Fruit fly (Drosophila melanogaster) whole organism, prepupa: Measurements from ENCODE around the gene CG4000.

Experiments
- CG11294 ChIP-seq: fragments of 200-800 bp; sonication (Bioruptor generic); IDR thresholded peaks from 2 replicates; pipeline ENCODE4 v1.3.6; 2022; ENCODE audit warnings: missing biosample characterization, missing genetic modification characterization
- CG11762 ChIP-seq: fragments of 200-800 bp; sonication (Bioruptor generic); optimal IDR thresholded peaks from 3 replicates; lab custom pipeline; 2016; ENCODE audit warnings: missing biosample characterization, missing genetic modification characterization; ENCODE audit not compliant: insufficient read depth
- CG11902 ChIP-seq: fragments of 200-800 bp; sonication (Bioruptor generic); optimal IDR thresholded peaks from 3 replicates; lab custom pipeline; 2016; ENCODE audit warnings: missing biosample characterization, missing genetic modification characterization
- CG15336 ChIP-seq: fragments of 200-800 bp; sonication (Bioruptor generic); IDR thresholded peaks from 2 replicates; pipeline ENCODE4 v1.3.6; 2022; ENCODE audit warnings: missing biosample characterization, missing genetic modification characterization
- CG1621 ChIP-seq: fragments of 200-800 bp; sonication (Bioruptor generic); optimal IDR thresholded peaks from 3 replicates; lab custom pipeline; 2018; ENCODE audit warnings: missing biosample characterization, mild to moderate bottlenecking, missing genetic modification characterization
- CG16779 ChIP-seq: fragments of 200-800 bp; sonication (Bioruptor generic); optimal IDR thresholded peaks from 3 replicates; lab custom pipeline; 2017; ENCODE audit warnings: missing biosample characterization, mild to moderate bottlenecking, missing genetic modification characterization
- CG3032 ChIP-seq: fragments of 200-800 bp; optimal IDR thresholded peaks from 2 replicates; lab custom pipeline; 2019; ENCODE audit warnings: missing biosample characterization, mild to moderate bottlenecking, missing genetic modification characterization, moderate library complexity
- CG31627 ChIP-seq: fragments of 200-800 bp; sonication (Bioruptor generic); optimal IDR thresholded peaks from 3 replicates; lab custom pipeline; 2016; ENCODE audit warnings: missing biosample characterization, missing genetic modification characterization
- CG6163 ChIP-seq: fragments of 200-800 bp; sonication (Bioruptor generic); IDR thresholded peaks from 3 replicates; pipeline ENCODE4 v1.3.6; 2022; ENCODE audit warnings: missing biosample characterization, missing genetic modification characterization
- CG6792 ChIP-seq: fragments of 200-800 bp; sonication (Bioruptor generic); optimal IDR thresholded peaks from 3 replicates; lab custom pipeline; 2016; ENCODE audit warnings: missing biosample characterization, missing genetic modification characterization
- CG7368 ChIP-seq: fragments of 200-800 bp; sonication (Bioruptor generic); optimal IDR thresholded peaks from 3 replicates; lab custom pipeline; 2016; ENCODE audit warnings: missing biosample characterization, missing genetic modification characterization
- CG8119 ChIP-seq: fragments of 200-800 bp; sonication (Bioruptor generic); IDR thresholded peaks from 3 replicates; pipeline ENCODE4 v1.3.6; 2022; ENCODE audit warnings: missing biosample characterization, missing genetic modification characterization
- CG8319 ChIP-seq: fragments of 200-800 bp; sonication (Bioruptor generic); optimal IDR thresholded peaks from 3 replicates; lab custom pipeline; 2016; ENCODE audit warnings: missing biosample characterization, missing genetic modification characterization
- CG8632 ChIP-seq: fragments of 200-800 bp; sonication (Bioruptor generic); optimal IDR thresholded peaks from 3 replicates; lab custom pipeline; 2016; ENCODE audit warnings: missing biosample characterization, missing genetic modification characterization
- CG9139 ChIP-seq: fragments of 200-800 bp; sonication (Bioruptor generic); optimal IDR thresholded peaks from 3 replicates; lab custom pipeline; 2017; ENCODE audit warnings: missing biosample characterization, mild to moderate bottlenecking, missing genetic modification characterization
- Eip75B ChIP-seq: fragments of 200-800 bp; sonication (Bioruptor generic); optimal IDR thresholded peaks from 3 replicates; lab custom pipeline; 2016; ENCODE audit warnings: missing biosample characterization, missing genetic modification characterization
- Eip78C ChIP-seq: fragments of 200-800 bp; sonication (Bioruptor generic); peaks from one replicate; lab custom pipeline; 2016; ENCODE audit warnings: missing biosample characterization, missing genetic modification characterization
- Ets21C ChIP-seq: fragments of 200-800 bp; sonication (Bioruptor generic); optimal IDR thresholded peaks from 3 replicates; lab custom pipeline; 2016; ENCODE audit warnings: missing biosample characterization, missing genetic modification characterization
- Ets96B ChIP-seq: fragments of 200-800 bp; optimal IDR thresholded peaks from 2 replicates; lab custom pipeline; 2019; ENCODE audit warnings: missing biosample characterization, mild to moderate bottlenecking, missing genetic modification characterization, moderate library complexity
- Gug ChIP-seq: fragments of 200-800 bp; sonication (Bioruptor generic); IDR thresholded peaks from 2 replicates; pipeline ENCODE4 v1.3.6; 2022; ENCODE audit warnings: missing biosample characterization, missing genetic modification characterization
- Hr39 ChIP-seq: fragments of 200-800 bp; sonication (Bioruptor generic); optimal IDR thresholded peaks from 2 replicates; lab custom pipeline; 2016; ENCODE audit warnings: missing biosample characterization, missing genetic modification characterization
- Hr4 ChIP-seq: fragments of 200-800 bp; sonication (Bioruptor generic); optimal IDR thresholded peaks from 3 replicates; lab custom pipeline; 2016; ENCODE audit warnings: missing biosample characterization, missing genetic modification characterization
- Lpt ChIP-seq: fragments of 200-800 bp; sonication (Bioruptor generic); optimal IDR thresholded peaks from 3 replicates; lab custom pipeline; 2016; ENCODE audit warnings: missing biosample characterization, missing genetic modification characterization
- Met ChIP-seq: fragments of 200-800 bp; sonication (Bioruptor generic); optimal IDR thresholded peaks from 3 replicates; lab custom pipeline; 2016; ENCODE audit warnings: missing biosample characterization, missing genetic modification characterization
- OdsH ChIP-seq: fragments of 200-800 bp; sonication (Bioruptor generic); optimal IDR thresholded peaks from 3 replicates; lab custom pipeline; 2016; ENCODE audit warnings: missing biosample characterization, missing genetic modification characterization
- Sox102F ChIP-seq: fragments of 200-800 bp; sonication (Bioruptor generic); optimal IDR thresholded peaks from 2 replicates; lab custom pipeline; 2016; ENCODE audit warnings: missing biosample characterization, mild to moderate bottlenecking, missing genetic modification characterization
- Sox14 ChIP-seq: fragments of 200-800 bp; sonication (Bioruptor generic); optimal IDR thresholded peaks from 3 replicates; lab custom pipeline; 2016; ENCODE audit warnings: missing biosample characterization, missing genetic modification characterization
- Sox15 ChIP-seq: fragments of 200-800 bp; sonication (Bioruptor generic); optimal IDR thresholded peaks from 3 replicates; lab custom pipeline; 2016; ENCODE audit warnings: missing biosample characterization, missing genetic modification characterization
- achi ChIP-seq: fragments of 200-800 bp; sonication (Bioruptor generic); optimal IDR thresholded peaks from 3 replicates; lab custom pipeline; 2016; ENCODE audit warnings: missing biosample characterization, missing genetic modification characterization
- acj6 ChIP-seq: fragments of 200-800 bp; sonication (Bioruptor generic); optimal IDR thresholded peaks from 3 replicates; lab custom pipeline; 2016; ENCODE audit warnings: missing biosample characterization, missing genetic modification characterization
- cyc ChIP-seq: fragments of 200-800 bp; sonication (Bioruptor generic); optimal IDR thresholded peaks from 3 replicates; lab custom pipeline; 2016; ENCODE audit warnings: missing biosample characterization, missing genetic modification characterization
- dac ChIP-seq: fragments of 200-800 bp; sonication (Bioruptor generic); optimal IDR thresholded peaks from 2 replicates; lab custom pipeline; 2017; ENCODE audit warnings: missing biosample characterization, mild to moderate bottlenecking, missing genetic modification characterization
- dsx ChIP-seq: fragments of 200-800 bp; optimal IDR thresholded peaks from 3 replicates; lab custom pipeline; 2019; ENCODE audit warnings: missing biosample characterization, mild to moderate bottlenecking, missing genetic modification characterization, moderate library complexity; ENCODE audit not compliant: poor library complexity, severe bottlenecking
- eg ChIP-seq: fragments of 200-800 bp; sonication (Bioruptor generic); IDR thresholded peaks from 3 replicates; pipeline ENCODE4 v1.3.6; 2022; ENCODE audit warnings: missing biosample characterization, missing genetic modification characterization
- esn ChIP-seq: fragments of 200-800 bp; sonication (Bioruptor generic); optimal IDR thresholded peaks from 2 replicates; lab custom pipeline; 2016; ENCODE audit warnings: missing biosample characterization, mild to moderate bottlenecking, missing genetic modification characterization, moderate library complexity
- fd59A ChIP-seq: fragments of 200-800 bp; sonication (Bioruptor generic); optimal IDR thresholded peaks from 2 replicates; lab custom pipeline; 2017; ENCODE audit warnings: missing biosample characterization, mild to moderate bottlenecking, missing genetic modification characterization, missing genetic modification reagents
- fd85E ChIP-seq: fragments of 200-800 bp; sonication (Bioruptor generic); optimal IDR thresholded peaks from 3 replicates; lab custom pipeline; 2016; ENCODE audit warnings: missing biosample characterization, missing genetic modification characterization
- lz ChIP-seq: fragments of 200-800 bp; sonication (Bioruptor generic); optimal IDR thresholded peaks from 3 replicates; lab custom pipeline; 2016; ENCODE audit warnings: missing biosample characterization, missing genetic modification characterization
- net ChIP-seq: fragments of 200-800 bp; sonication (Bioruptor generic); optimal IDR thresholded peaks from 3 replicates; lab custom pipeline; 2016; ENCODE audit warnings: missing biosample characterization, missing genetic modification characterization
- pdm3 ChIP-seq: fragments of 200-800 bp; sonication (Bioruptor generic); optimal IDR thresholded peaks from 3 replicates; lab custom pipeline; 2016; ENCODE audit warnings: missing biosample characterization, missing genetic modification characterization
- spab ChIP-seq: fragments of 200-800 bp; sonication (Bioruptor generic); optimal IDR thresholded peaks from 2 replicates; lab custom pipeline; 2017; ENCODE audit warnings: missing biosample characterization, mild to moderate bottlenecking, missing genetic modification characterization, missing genetic modification reagents
- svp ChIP-seq: fragments of 200-800 bp; sonication (Bioruptor generic); peaks from one replicate; lab custom pipeline; 2016; ENCODE audit warnings: missing biosample characterization, missing genetic modification characterization
- topi ChIP-seq: fragments of 200-800 bp; sonication (Bioruptor generic); optimal IDR thresholded peaks from 3 replicates; lab custom pipeline; 2016; ENCODE audit warnings: missing biosample characterization, missing genetic modification characterization

Gene CG4000

DNA sequence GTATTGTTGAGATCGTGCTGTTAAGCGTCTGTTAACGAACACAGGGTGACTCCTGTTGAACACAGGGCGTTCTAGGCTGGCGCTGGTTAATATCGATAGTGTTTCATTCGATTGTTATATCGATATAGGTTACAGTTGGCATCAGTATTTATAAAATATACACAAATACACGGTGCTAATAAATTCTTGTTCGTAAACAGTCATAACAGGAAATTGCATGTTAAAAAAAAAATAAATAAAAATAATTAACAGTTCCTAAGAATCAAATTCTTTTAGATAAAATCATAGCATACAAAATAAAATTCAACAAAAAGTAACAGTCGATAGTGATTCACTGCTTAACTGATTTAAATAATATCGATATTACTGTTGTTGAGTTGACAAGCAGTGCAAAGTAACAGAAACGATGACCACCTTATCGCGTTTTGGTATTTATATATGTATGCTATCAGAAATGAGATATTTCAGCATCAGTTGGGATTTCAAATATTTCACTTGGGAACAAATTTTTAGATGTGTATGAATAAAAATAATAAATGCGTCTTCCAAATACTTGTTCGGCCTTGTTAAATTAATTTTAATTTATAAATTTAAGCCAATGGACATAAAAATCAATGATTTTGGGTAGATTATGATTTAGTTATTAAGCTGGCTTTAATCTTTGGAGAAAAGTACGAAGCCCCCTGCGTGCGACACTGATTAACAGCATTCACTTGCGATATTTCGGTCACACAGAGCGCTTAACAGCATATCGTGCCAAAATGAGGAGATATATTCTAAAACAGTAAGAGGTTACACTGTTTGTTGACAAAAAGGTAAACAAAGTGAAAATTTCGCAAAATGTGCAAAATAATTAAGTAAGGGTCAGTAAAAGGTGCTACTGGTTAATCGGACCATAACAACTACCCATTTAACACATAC, 42.2 kb downstream of the CG4000 start, which contains the start of the genes Pi3K92E and Lrrk (continued):
- TF ChIP-seq CG3032 (tag; lab: Kevin White, UChicago) (no peak), Sox102F (GFP tag; lab: Kevin White, UChicago) (no peak), CG8632 (GFP tag; lab: Kevin White, UChicago) (no peak), CG9139 (GFP tag; lab: Kevin White, UChicago) (no peak), Gug (GFP tag; lab: Robert Waterston, UW) (no peak), eg (no peak), CG16779 (tag; lab: Kevin White, UChicago) (no peak), Ets21C (no peak), svp (GFP tag; lab: Kevin White, UChicago) (no peak), CG11762 (GFP tag; lab: Kevin White, UChicago) (peak; percentile 14), CG11902 (no peak), CG8319 (GFP tag; lab: Kevin White, UChicago) (no peak), cyc (GFP tag; lab: Kevin White, UChicago) (no peak), dac (GFP tag; lab: Kevin White, UChicago) (no peak), topi (peak; percentile 18), CG8119 (GFP tag; lab: Robert Waterston, UW) (no peak), fd85E (GFP tag; lab: Kevin White, UChicago) (peak; percentile 20), acj6 (GFP tag; lab: Kevin White, UChicago) (no peak), fd59A (GFP tag; lab: Kevin White, UChicago) (no peak), dsx (no peak), Eip75B (GFP tag; lab: Kevin White, UChicago) (no peak), Met (GFP tag; lab: Kevin White, UChicago) (no peak), pdm3 (GFP tag; lab: Kevin White, UChicago) (no peak), achi (GFP tag; lab: Kevin White, UChicago) (no peak)

dm6 chr3R:20633984-20634446, 43.1 kb downstream of the CG4000 start:
- TF ChIP-seq dac (GFP tag; lab: Kevin White, UChicago) = no peak
- no peak for TF ChIP-seq CG8319 (GFP tag; lab: Kevin White, UChicago)
- peak; percentile 74; the same call in 2 of the 3 replicates for TF ChIP-seq CG6163 (GFP tag; lab: Robert Waterston, UW)
- TF ChIP-seq Gug (GFP tag; lab: Robert Waterston, UW) = peak; percentile 49
- peak; percentile 54 for TF ChIP-seq CG3032 (tag; lab: Kevin White, UChicago)
- peak; percentile 79; the same call in 1 of the 2 replicates for TF ChIP-seq CG15336
- peak; percentile 80 for TF ChIP-seq Hr4 (GFP tag; lab: Kevin White, UChicago)
- peak; percentile 77 for TF ChIP-seq CG6792 (GFP tag; lab: Kevin White, UChicago)
- peak; percentile 90 for TF ChIP-seq Sox14 (GFP tag; lab: Kevin White, UChicago)
- TF ChIP-seq acj6 (GFP tag; lab: Kevin White, UChicago) = peak; percentile 78
- no peak for TF ChIP-seq CG1621
- no peak for TF ChIP-seq spab
- peak; percentile 68 for TF ChIP-seq Ets21C
- TF ChIP-seq CG11902 = peak; percentile 54
- TF ChIP-seq esn (GFP tag; lab: Kevin White, UChicago) = peak; percentile 86
- TF ChIP-seq Ets96B (tag; lab: Kevin White, UChicago) = no peak
- TF ChIP-seq CG7368 (GFP tag; lab: Kevin White, UChicago) = no peak
- peak; percentile 37 for TF ChIP-seq fd85E (GFP tag; lab: Kevin White, UChicago)
- TF ChIP-seq fd59A (GFP tag; lab: Kevin White, UChicago) = peak; percentile 39
- TF ChIP-seq Lpt = no peak
- TF ChIP-seq svp (GFP tag; lab: Kevin White, UChicago) = peak; percentile 97
- TF ChIP-seq CG11294 = peak; percentile 60
- TF ChIP-seq OdsH = no peak
- TF ChIP-seq Hr39 (GFP tag; lab: Kevin White, UChicago) = peak; percentile 84
- TF ChIP-seq Eip78C (GFP tag; lab: Kevin White, UChicago) = peak; percentile 34
- no peak for TF ChIP-seq cyc (GFP tag; lab: Kevin White, UChicago)
- TF ChIP-seq net = no peak
- peak; percentile 81 for TF ChIP-seq lz (GFP tag; lab: Kevin White, UChicago)
- TF ChIP-seq CG11762 (GFP tag; lab: Kevin White, UChicago) = peak; percentile 54
- TF ChIP-seq CG31627 = peak; percentile 77
- TF ChIP-seq CG8119 (GFP tag; lab: Robert Waterston, UW) = peak; percentile 79
- TF ChIP-seq Sox15 = peak; percentile 53
